Fruit fly (Drosophila melanogaster) whole organism, wandering third instar larva: ENCODE results near the gene Fbw5.

Experiments used
- CG32264 ChIP-seq: fragments of 200-800 bp; sonication (Bioruptor generic); optimal IDR thresholded peaks from 2 replicates; lab custom pipeline; 2016; ENCODE audit warnings: missing biosample characterization, missing genetic modification characterization
- CrebA ChIP-seq: fragments of 200-800 bp; sonication (Bioruptor generic); optimal IDR thresholded peaks from 2 replicates; lab custom pipeline; 2016; ENCODE audit warnings: missing biosample characterization, mild to moderate bottlenecking, missing genetic modification characterization, borderline replicate concordance
- GATAd ChIP-seq: sonication (Bioruptor generic); optimal IDR thresholded peaks from 2 replicates; lab custom pipeline; 2016; ENCODE audit warnings: missing biosample characterization, missing genetic modification characterization
- Hr78 ChIP-seq: fragments of >200 bp; optimal IDR thresholded peaks from 2 replicates; lab custom pipeline; 2017; ENCODE audit warnings: missing biosample characterization, missing genetic modification characterization
- Hr83 ChIP-seq: fragments of 200-300 bp; sonication (Bioruptor generic); optimal IDR thresholded peaks from 2 replicates; lab custom pipeline; 2016; ENCODE audit warnings: missing biosample characterization, mild to moderate bottlenecking, missing genetic modification characterization, moderate library complexity; ENCODE audit not compliant: poor library complexity, severe bottlenecking
- dl ChIP-seq, 2 experiments: fragments of 175-275, 200-275 bp in 1 of 2; fragments of 200-275 bp in 1 of 2; sonication (Bioruptor generic); optimal IDR thresholded peaks; lab custom pipeline; 2018; ENCODE audit warnings: mild to moderate bottlenecking in 2 of 2, missing biosample characterization in 2 of 2, missing genetic modification characterization in 2 of 2, moderate library complexity in 2 of 2; ENCODE audit not compliant: partially characterized antibody in 2 of 2, insufficient read depth in 1 of 2
- dsf ChIP-seq: sonication (Bioruptor generic); optimal IDR thresholded peaks from 2 replicates; lab custom pipeline; 2016; ENCODE audit warnings: missing biosample characterization, missing genetic modification characterization, borderline replicate concordance
- foxo ChIP-seq, 2 experiments: fragments of 200-800 bp; sonication (Bioruptor generic); optimal IDR thresholded peaks; 2 replicates in 1 of 2; 3 replicates in 1 of 2; lab custom pipeline; 2016 to 2017; ENCODE audit warnings: missing biosample characterization in 2 of 2, missing genetic modification characterization in 2 of 2
- h ChIP-seq: fragments of 200-800 bp; sonication (Bioruptor generic); optimal IDR thresholded peaks from 3 replicates; lab custom pipeline; 2016; ENCODE audit warnings: missing biosample characterization, mild to moderate bottlenecking, missing genetic modification characterization
- jim ChIP-seq: fragments of 175-275, 200-325 bp; sonication (Bioruptor generic); optimal IDR thresholded peaks from 2 replicates; lab custom pipeline; 2016; ENCODE audit warnings: missing biosample characterization, mild to moderate bottlenecking, missing genetic modification characterization
- rgr ChIP-seq: fragments of 200-800 bp; sonication (Bioruptor generic); optimal IDR thresholded peaks from 3 replicates; lab custom pipeline; 2016; ENCODE audit warnings: missing biosample characterization, mild to moderate bottlenecking, missing genetic modification characterization
- sage ChIP-seq: fragments of 200-800 bp; sonication (Bioruptor generic); optimal IDR thresholded peaks from 2 replicates; lab custom pipeline; 2016; ENCODE audit warnings: missing biosample characterization, mild to moderate bottlenecking, missing genetic modification characterization
- usp ChIP-seq: fragments of >200 bp; optimal IDR thresholded peaks from 2 replicates; lab custom pipeline; 2017; ENCODE audit warnings: missing biosample characterization, missing genetic modification characterization

- TF ChIP-seq sage (no peak), h (GFP tag; lab: Kevin White, UChicago) (no peak), dsf (GFP tag; lab: Kevin White, UChicago) (no peak), dl (GFP tag; optimal IDR thresholded peaks at IDR 0.05; lab: Kevin White, UChicago; ENCODE audit: insufficient read depth in 1 of 2, partially characterized antibody in 2 of 2) (no peak), Hr83 (no peak), jim (GFP tag; lab: Kevin White, UChicago) (no peak), CG32264 (no peak), GATAd (GFP tag; lab: Kevin White, UChicago) (no peak), Hr78 (no peak), CrebA (no peak), foxo (GFP tag; optimal IDR thresholded peaks at IDR 0.05; lab: Kevin White, UChicago) (no peak), usp (GFP tag; lab: Kevin White, UChicago) (no peak), rgr (GFP tag; lab: Kevin White, UChicago) (no peak)
Observed at dm6 chr2L:6024345-6024907, 41.3 kb downstream of the Fbw5 start, which contains the start of gene CG9107.
